Worm (Caenorhabditis elegans): Measurements from ENCODE around the gene nspd-5.

Gene nspd-5

ce11 chrII:4857873-4858364, 2.2 kb downstream of the nspd-5 start, which contains the start of gene F11G11.5 (continued):
- TF ChIP-seq somi-1 (GFP tag; optimal IDR thresholded peaks at IDR 0.05) (no peak), madf-6 (GFP tag; IDR thresholded peaks at IDR 0.05) (0 out of 2 replicates have a peak, but pooled peaks have one; percentile 22), xnd-1 (tag; optimal IDR thresholded peaks at IDR 0.05) (no peak), hmg-1.2 (GFP tag; IDR thresholded peaks at IDR 0.05) (0 out of 2 replicates have a peak, but pooled peaks have one; percentile 13), ztf-26 (tag; optimal IDR thresholded peaks at IDR 0.05) (no peak), madf-10 (tag; optimal IDR thresholded peaks at IDR 0.05) (no peak), let-607 (tag; optimal IDR thresholded peaks at IDR 0.05) (peak in 1 of 2 experiments; percentile 21), bed-2 (GFP tag; IDR thresholded peaks at IDR 0.05) (no peak), nhr-179 (tag; optimal IDR thresholded peaks at IDR 0.05) (no peak), F52B5.7 (tag; optimal IDR thresholded peaks at IDR 0.05) (no peak), D2030.7 (GFP tag; IDR thresholded peaks at IDR 0.05) (no peak), hlh-12 (tag; optimal IDR thresholded peaks at IDR 0.05) (no peak), rcor-1 (GFP tag; IDR thresholded peaks at IDR 0.05) (no peak), ceh-91 (GFP tag; IDR thresholded peaks at IDR 0.05) (no peak), lsy-27 (tag; optimal IDR thresholded peaks at IDR 0.05; ENCODE audit: borderline replicate concordance, insufficient read depth) (no peak), dpl-1 (GFP tag; optimal IDR thresholded peaks at IDR 0.05) (no peak), repo-1 (tag; optimal IDR thresholded peaks at IDR 0.05) (peak; percentile 32), ceh-40 (GFP tag; IDR thresholded peaks at IDR 0.05) (no peak), lag-1 (GFP tag; IDR thresholded peaks at IDR 0.05) (no peak), nhr-90 (tag; optimal IDR thresholded peaks at IDR 0.05) (peak; percentile 19), snpc-1.3 (tag; optimal IDR thresholded peaks at IDR 0.05; ENCODE audit: insufficient read depth) (no peak), zfh-2 (GFP tag; conservative IDR thresholded peaks at IDR 0.05) (peak; percentile 86), dpff-1 (tag; optimal IDR thresholded peaks at IDR 0.05) (no peak), F33H1.4 (GFP tag; IDR thresholded peaks at IDR 0.05) (no peak), ets-4 (GFP tag; optimal IDR thresholded peaks at IDR 0.05) (no peak), ztf-3 (GFP tag; optimal IDR thresholded peaks at IDR 0.05) (no peak), F22D6.2 (tag; optimal IDR thresholded peaks at IDR 0.05) (no peak), unc-130 (GFP tag; optimal IDR thresholded peaks at IDR 0.05) (no peak), C17E4.6 (GFP tag; IDR thresholded peaks at IDR 0.05) (no peak), ztf-25 (GFP tag; IDR thresholded peaks at IDR 0.05) (no peak), C06A6.2 (GFP tag; conservative IDR thresholded peaks at IDR 0.05) (no peak), die-1 (tag; optimal IDR thresholded peaks at IDR 0.05) (no peak), let-526 (GFP tag; IDR thresholded peaks at IDR 0.05) (no peak), ztf-18 (tag; optimal IDR thresholded peaks at IDR 0.05) (no peak), ceh-100 (GFP tag; IDR thresholded peaks at IDR 0.05) (no peak), aptf-2 (GFP tag; conservative IDR thresholded peaks at IDR 0.05) (no peak), ztf-6 (GFP tag; IDR thresholded peaks at IDR 0.05) (no peak), egl-44 (GFP tag; IDR thresholded peaks at IDR 0.05) (no peak), attf-6 (GFP tag; IDR thresholded peaks at IDR 0.05) (no peak), sptf-2 (GFP tag; optimal IDR thresholded peaks at IDR 0.05) (no peak), F49E8.2 (tag; optimal IDR thresholded peaks at IDR 0.05; ENCODE audit: insufficient read depth) (no peak), nfya-1 (tag; optimal IDR thresholded peaks at IDR 0.05; ENCODE audit: borderline replicate concordance, insufficient read depth) (no peak), ztf-28 (GFP tag; IDR thresholded peaks at IDR 0.05) (0 out of 2 replicates have a peak, but pooled peaks have one; percentile 16), B0336.3 (GFP tag; IDR thresholded peaks at IDR 0.05) (peak; percentile 59; the same call in 1 of the 2 replicates), lin-54 (GFP tag; optimal IDR thresholded peaks at IDR 0.05) (no peak), attf-5 (GFP tag; optimal IDR thresholded peaks at IDR 0.05) (no peak), zim-3 (tag; optimal IDR thresholded peaks at IDR 0.05) (no peak), fkh-3 (tag; optimal IDR thresholded peaks at IDR 0.05) (peak; percentile 40), hlh-26 (GFP tag; conservative IDR thresholded peaks at IDR 0.05) (no peak)
